Worm (Caenorhabditis elegans): ENCODE measurements around the gene tag-290.

ce11 chrV:11593427-11593826, 19.7 kb upstream of the tag-290 start, which contains the start of gene srx-80:
- TF ChIP-seq ref-2 (tag; optimal IDR thresholded peaks at IDR 0.05) (no peak), ceh-9 (tag; optimal IDR thresholded peaks at IDR 0.05) (no peak), pha-4 (tag; optimal IDR thresholded peaks at IDR 0.05) (no peak), ama-1 (optimal IDR thresholded peaks at IDR 0.05) (no peak), unc-86 (tag; optimal IDR thresholded peaks at IDR 0.05) (no peak), tbx-2 (tag; optimal IDR thresholded peaks at IDR 0.05) (no peak), ceh-22 (tag; optimal IDR thresholded peaks at IDR 0.05) (no peak), nhr-232 (tag; optimal IDR thresholded peaks at IDR 0.05) (no peak), syd-9 (tag; optimal IDR thresholded peaks at IDR 0.05) (no peak), hlh-30 (tag; optimal IDR thresholded peaks at IDR 0.05; ENCODE audit: insufficient read depth) (no peak), pag-3 (tag; optimal IDR thresholded peaks at IDR 0.05; ENCODE audit: borderline replicate concordance) (no peak)
